Fruit fly (Drosophila melanogaster) whole organism, embryonic: ENCODE measurements around the gene Nep7.

Source experiments
- Antp ChIP-seq: fragments of 200-800 bp; sonication (Bioruptor generic); optimal IDR thresholded peaks from 3 replicates; lab custom pipeline; 2016; ENCODE audit warnings: missing biosample characterization, missing genetic modification characterization
- B-H1 ChIP-seq: fragments of 200-800 bp; sonication (Bioruptor generic); IDR thresholded peaks from 3 replicates; pipeline ENCODE4 v1.3.6; 2022; ENCODE audit warnings: missing biosample characterization, missing genetic modification characterization
- Blimp-1 ChIP-seq: fragments of 200-800 bp; sonication (Bioruptor generic); optimal IDR thresholded peaks from 3 replicates; lab custom pipeline; 2018; ENCODE audit warnings: missing biosample characterization, missing genetic modification characterization, mild to moderate bottlenecking, moderate library complexity, missing genetic modification reagents
- CG1024 ChIP-seq: fragments of 200-800 bp; sonication (Bioruptor generic); IDR thresholded peaks from 2 replicates; pipeline ENCODE4 v1.3.6; 2022; ENCODE audit warnings: missing biosample characterization, missing genetic modification characterization
- CG11085 ChIP-seq: fragments of 200-800 bp; sonication (Bioruptor generic); IDR thresholded peaks from 2 replicates; pipeline ENCODE4 v1.3.6; 2022; ENCODE audit warnings: missing biosample characterization, missing genetic modification characterization
- CG11504 ChIP-seq: fragments of 200-800 bp; sonication (Bioruptor generic); optimal IDR thresholded peaks from 3 replicates; lab custom pipeline; 2019; ENCODE audit warnings: missing biosample characterization, mild to moderate bottlenecking, missing genetic modification characterization, moderate library complexity
- CG12942 ChIP-seq: fragments of 200-800 bp; sonication (Bioruptor generic); optimal IDR thresholded peaks from 3 replicates; lab custom pipeline; 2016; ENCODE audit warnings: missing biosample characterization, missing genetic modification characterization
- CG15514 ChIP-seq: fragments of 200-800 bp; sonication (Bioruptor generic); optimal IDR thresholded peaks from 3 replicates; lab custom pipeline; 2017; ENCODE audit warnings: missing biosample characterization, missing genetic modification characterization, mild to moderate bottlenecking, moderate library complexity, missing genetic modification reagents
- CG17186 ChIP-seq: fragments of 200-800 bp; sonication (Bioruptor generic); optimal IDR thresholded peaks from 3 replicates; lab custom pipeline; 2017; ENCODE audit warnings: missing biosample characterization, missing genetic modification reagents, missing genetic modification characterization
- CG18262 ChIP-seq: fragments of 200-800 bp; optimal IDR thresholded peaks from 3 replicates; lab custom pipeline; 2019; ENCODE audit warnings: missing biosample characterization, mild to moderate bottlenecking, missing genetic modification characterization, moderate library complexity
- CG1832 ChIP-seq: fragments of 200-800 bp; sonication (Bioruptor generic); optimal IDR thresholded peaks from 2 replicates; lab custom pipeline; 2017; ENCODE audit warnings: missing biosample characterization, mild to moderate bottlenecking, missing genetic modification characterization, inconsistent platforms
- CG34376 ChIP-seq: fragments of 200-800 bp; sonication (Bioruptor generic); optimal IDR thresholded peaks from 2 replicates; lab custom pipeline; 2018; ENCODE audit warnings: missing biosample characterization, mild to moderate bottlenecking, missing genetic modification characterization
- CG4424 ChIP-seq: fragments of 200-800 bp; sonication (Bioruptor generic); optimal IDR thresholded peaks from 3 replicates; lab custom pipeline; 2016; ENCODE audit warnings: missing biosample characterization, missing genetic modification characterization
- CG7786 ChIP-seq: fragments of 200-800 bp; sonication (Bioruptor generic); optimal IDR thresholded peaks from 2 replicates; lab custom pipeline; 2016; ENCODE audit warnings: missing biosample characterization, missing genetic modification characterization
- CG7928 ChIP-seq: fragments of 200-800 bp; sonication (Bioruptor generic); optimal IDR thresholded peaks from 2 replicates; lab custom pipeline; 2017; ENCODE audit warnings: missing biosample characterization, mild to moderate bottlenecking, missing genetic modification characterization
- CG8281 ChIP-seq: fragments of 200-800 bp; sonication (Bioruptor generic); optimal IDR thresholded peaks from 2 replicates; lab custom pipeline; 2018; ENCODE audit warnings: missing biosample characterization, mild to moderate bottlenecking, missing genetic modification characterization, moderate library complexity
- CG9797 ChIP-seq: fragments of 200-800 bp; sonication (Bioruptor generic); optimal IDR thresholded peaks from 3 replicates; lab custom pipeline; 2018; ENCODE audit warnings: missing biosample characterization, mild to moderate bottlenecking, missing genetic modification characterization
- Camta ChIP-seq: fragments of 200-800 bp; sonication (Bioruptor generic); optimal IDR thresholded peaks from 2 replicates; lab custom pipeline; 2016; ENCODE audit warnings: missing biosample characterization, missing genetic modification characterization
- Dip2 ChIP-seq: fragments of 200-800 bp; sonication (Bioruptor generic); IDR thresholded peaks from 2 replicates; pipeline ENCODE4 v1.3.6; 2022; ENCODE audit warnings: missing biosample characterization, missing genetic modification characterization
- Drgx ChIP-seq: fragments of 200-800 bp; sonication (Bioruptor generic); IDR thresholded peaks from 2 replicates; pipeline ENCODE4 v1.3.6; 2022; ENCODE audit warnings: missing biosample characterization, missing genetic modification characterization
- Ets97D ChIP-seq: fragments of 200-800 bp; sonication (Bioruptor generic); optimal IDR thresholded peaks from 3 replicates; lab custom pipeline; 2016; ENCODE audit warnings: missing biosample characterization, missing genetic modification characterization
- Meics ChIP-seq: fragments of 200-800 bp; sonication (Bioruptor generic); optimal IDR thresholded peaks from 2 replicates; lab custom pipeline; 2017; ENCODE audit warnings: missing biosample characterization, mild to moderate bottlenecking, missing genetic modification characterization
- Rfx ChIP-seq: fragments of 200-800 bp; sonication (Bioruptor generic); IDR thresholded peaks from 2 replicates; pipeline ENCODE4 v1.3.6; 2022; ENCODE audit warnings: missing biosample characterization, missing genetic modification characterization
- Xbp1 ChIP-seq: fragments of 200-800 bp; sonication (Bioruptor generic); optimal IDR thresholded peaks from 3 replicates; lab custom pipeline; 2016; ENCODE audit warnings: missing biosample characterization, mild to moderate bottlenecking, missing genetic modification characterization
- YL-1 ChIP-seq: fragments of 200-800 bp; sonication (Bioruptor generic); optimal IDR thresholded peaks from 3 replicates; lab custom pipeline; 2017; ENCODE audit warnings: missing biosample characterization, mild to moderate bottlenecking, missing genetic modification characterization
- abd-A ChIP-seq: fragments of 200-800 bp; sonication (Bioruptor generic); optimal IDR thresholded peaks from 3 replicates; lab custom pipeline; 2019; ENCODE audit warnings: missing biosample characterization, mild to moderate bottlenecking, missing genetic modification characterization, moderate library complexity
- amos ChIP-seq: fragments of 200-800 bp; sonication (Bioruptor generic); IDR thresholded peaks from 2 replicates; pipeline ENCODE4 v1.3.6; 2022; ENCODE audit warnings: missing biosample characterization, missing genetic modification characterization; ENCODE audit not compliant: partially characterized antibody
- ato ChIP-seq: fragments of 200-800 bp; sonication (Bioruptor generic); IDR thresholded peaks from 2 replicates; pipeline ENCODE4 v1.3.6; 2022; ENCODE audit warnings: missing biosample characterization, missing genetic modification characterization; ENCODE audit not compliant: partially characterized antibody
- cato ChIP-seq: fragments of 200-800 bp; sonication (Bioruptor generic); optimal IDR thresholded peaks from 2 replicates; lab custom pipeline; 2016; ENCODE audit warnings: missing biosample characterization, missing genetic modification characterization, borderline replicate concordance
- cwo ChIP-seq: fragments of 200-800 bp; sonication (Bioruptor generic); optimal IDR thresholded peaks from 3 replicates; lab custom pipeline; 2017; ENCODE audit warnings: missing biosample characterization, missing genetic modification characterization, mild to moderate bottlenecking, moderate library complexity, missing genetic modification reagents
- eyg ChIP-seq: fragments of 200-800 bp; sonication (Bioruptor generic); optimal IDR thresholded peaks from 3 replicates; lab custom pipeline; 2016; ENCODE audit warnings: missing biosample characterization, missing genetic modification characterization
- grn ChIP-seq: fragments of 200-800 bp; sonication (Bioruptor generic); optimal IDR thresholded peaks from 3 replicates; lab custom pipeline; 2017; ENCODE audit warnings: missing biosample characterization, missing genetic modification characterization
- hbn ChIP-seq: fragments of 200-800 bp; sonication (Bioruptor generic); IDR thresholded peaks from 2 replicates; pipeline ENCODE4 v1.3.6; 2022; ENCODE audit warnings: missing biosample characterization, missing genetic modification characterization; ENCODE audit not compliant: partially characterized antibody
- jigr1 ChIP-seq: fragments of 200-800 bp; sonication (Bioruptor generic); IDR thresholded peaks from 3 replicates; pipeline ENCODE4 v1.3.6; 2022; ENCODE audit warnings: missing biosample characterization, missing genetic modification characterization
- lov ChIP-seq, 2 experiments: fragments of 200-800 bp in 1 of 2; fragments of >200 bp in 1 of 2; sonication (Bioruptor generic) in 1 of 2; IDR thresholded peaks in 1 of 2; optimal IDR thresholded peaks in 1 of 2; 2 replicates in 1 of 2; 3 replicates in 1 of 2; pipeline versions ENCODE4 v1.3.6 to Lab custom; 2017 to 2022; ENCODE audit warnings: missing biosample characterization in 1 of 2, missing genetic modification characterization in 1 of 2
- nmo ChIP-seq: fragments of 200-800 bp; sonication (Bioruptor generic); optimal IDR thresholded peaks from 2 replicates; lab custom pipeline; 2018; ENCODE audit warnings: missing biosample characterization, mild to moderate bottlenecking, missing genetic modification characterization, moderate library complexity
- oc ChIP-seq: fragments of 200-800 bp; sonication (Bioruptor generic); optimal IDR thresholded peaks from 2 replicates; lab custom pipeline; 2018; ENCODE audit warnings: missing biosample characterization, mild to moderate bottlenecking, missing genetic modification characterization, moderate library complexity
- otp ChIP-seq: fragments of 200-800 bp; sonication (Bioruptor generic); IDR thresholded peaks from 3 replicates; pipeline ENCODE4, ENCODE4 v1.3.6; 2022; ENCODE audit warnings: missing biosample characterization, missing genetic modification characterization
- pan ChIP-seq, 4 experiments: fragments of >200 bp in 3 of 4; fragments of 200-800 bp in 1 of 4; sonication (Bioruptor generic) in 1 of 4; optimal IDR thresholded peaks in 3 of 4; IDR thresholded peaks in 1 of 4; 2 replicates each; pipeline versions ENCODE4 v1.3.6 to Lab custom; 2017 to 2022; ENCODE audit warnings: missing biosample characterization in 2 of 4, missing genetic modification characterization in 2 of 4, mixed read lengths in 1 of 4
- pros ChIP-seq: fragments of 200-800 bp; sonication (Bioruptor generic); optimal IDR thresholded peaks from 3 replicates; lab custom pipeline; 2019; ENCODE audit warnings: missing biosample characterization, mild to moderate bottlenecking, missing genetic modification characterization, moderate library complexity
- row ChIP-seq: fragments of 200-800 bp; sonication (Bioruptor generic); IDR thresholded peaks from 3 replicates; pipeline ENCODE4 v1.3.6; 2022; ENCODE audit warnings: missing biosample characterization, missing genetic modification characterization
- sens ChIP-seq: fragments of 200-800 bp; sonication (Bioruptor generic); peaks from one replicate; lab custom pipeline; 2016; ENCODE audit warnings: missing biosample characterization, missing genetic modification characterization
- sens-2 ChIP-seq: fragments of 200-800 bp; sonication (Bioruptor generic); IDR thresholded peaks from 2 replicates; pipeline ENCODE4 v1.3.6; 2022; ENCODE audit warnings: missing biosample characterization, missing genetic modification characterization
- sr ChIP-seq: fragments of 200-800 bp; sonication (Bioruptor generic); IDR thresholded peaks from 3 replicates; pipeline ENCODE4 v1.3.6; 2022; ENCODE audit warnings: missing biosample characterization, missing genetic modification characterization
- tap ChIP-seq: fragments of 200-800 bp; optimal IDR thresholded peaks from 3 replicates; lab custom pipeline; 2019; ENCODE audit warnings: missing biosample characterization, mild to moderate bottlenecking, missing genetic modification characterization, moderate library complexity
- tin ChIP-seq: fragments of 200-800 bp; sonication (Bioruptor generic); optimal IDR thresholded peaks from 3 replicates; lab custom pipeline; 2016; ENCODE audit warnings: missing biosample characterization, missing genetic modification characterization
- tll ChIP-seq, 2 experiments: fragments of 200-800 bp in 1 of 2; fragments of >200 bp in 1 of 2; sonication (Bioruptor generic) in 1 of 2; optimal IDR thresholded peaks; 2 replicates each; lab custom pipeline; 2017 to 2019; ENCODE audit warnings: missing biosample characterization in 2 of 2, missing genetic modification characterization in 2 of 2, mild to moderate bottlenecking in 1 of 2, moderate library complexity in 1 of 2
- tna ChIP-seq: fragments of 200-800 bp; sonication (Bioruptor generic); IDR thresholded peaks from 2 replicates; pipeline ENCODE4 v1.3.6; 2022; ENCODE audit warnings: missing biosample characterization, missing genetic modification characterization; ENCODE audit not compliant: partially characterized antibody
- unpg ChIP-seq: fragments of 200-800 bp; sonication (Bioruptor generic); optimal IDR thresholded peaks from 3 replicates; lab custom pipeline; 2018; ENCODE audit warnings: missing biosample characterization, mild to moderate bottlenecking, missing genetic modification characterization, moderate library complexity
- vvl ChIP-seq: fragments of 200-800 bp; sonication (Bioruptor generic); IDR thresholded peaks from 2 replicates; pipeline ENCODE4 v1.3.6; 2022; ENCODE audit warnings: missing biosample characterization, missing genetic modification characterization

The Nep7 gene

DNA sequence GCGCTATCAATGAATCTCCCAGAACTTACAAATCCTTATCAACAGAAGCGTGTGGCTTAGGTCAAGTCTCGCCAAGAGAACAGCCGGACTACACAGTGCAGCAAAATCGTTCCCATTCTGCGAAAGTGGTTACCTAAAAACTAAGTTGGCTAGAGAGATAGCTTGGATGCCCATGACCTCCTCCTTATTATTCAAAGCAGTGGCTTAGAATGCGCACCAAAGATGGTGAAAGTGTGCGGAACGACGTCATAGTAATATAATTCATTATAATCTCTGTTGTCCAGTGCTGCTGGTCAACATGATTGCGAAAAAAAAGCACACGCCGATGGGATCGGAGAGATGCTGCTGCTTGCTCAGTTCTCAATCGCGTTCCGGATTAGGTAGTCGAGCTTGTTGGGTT is at the start of gene Nep7 (continued):
- TF ChIP-seq cwo (GFP tag; lab: Kevin White, UChicago) = peak; percentile 47
- TF ChIP-seq sens-2 (GFP tag; lab: Robert Waterston, UW) = no peak
- no peak for TF ChIP-seq Blimp-1 (GFP tag; lab: Kevin White, UChicago)
- no peak for TF ChIP-seq CG7786 (GFP tag; lab: Kevin White, UChicago)
- TF ChIP-seq CG11504 (tag; lab: Kevin White, UChicago) = no peak
- TF ChIP-seq pros (GFP tag; lab: Kevin White, UChicago) = no peak
- TF ChIP-seq Dip2 (GFP tag; lab: Robert Waterston, UW) = no peak
- TF ChIP-seq Ets97D (GFP tag; lab: Kevin White, UChicago) = no peak
- 0 out of 2 replicates have a peak, but pooled peaks have one; percentile 28 for TF ChIP-seq Rfx (GFP tag; lab: Robert Waterston, UW)
- TF ChIP-seq vvl (GFP tag; lab: Robert Waterston, UW) = no peak
- no peak for TF ChIP-seq CG12942 (GFP tag; lab: Kevin White, UChicago)
- TF ChIP-seq CG18262 = no peak
- no peak for TF ChIP-seq eyg (GFP tag; lab: Kevin White, UChicago)
- peak; percentile 81 for TF ChIP-seq CG34376 (GFP tag; lab: Kevin White, UChicago)
- TF ChIP-seq jigr1 = no peak
- no peak for TF ChIP-seq sr (GFP tag; lab: Robert Waterston, UW)
- no peak for TF ChIP-seq unpg (GFP tag; lab: Kevin White, UChicago)
- no peak for TF ChIP-seq pan (optimal IDR thresholded peaks at IDR 0.05; lab: Kevin White, UChicago)
- TF ChIP-seq pan (GFP tag; optimal IDR thresholded peaks at IDR 0.05 in 1 of 2, IDR thresholded peaks at IDR 0.05 in 1 of 2) = peak in 1 of 2 experiments; percentile 5
- TF ChIP-seq lov (optimal IDR thresholded peaks at IDR 0.05; lab: Kevin White, UChicago) = no peak
- no peak for TF ChIP-seq lov (GFP tag; IDR thresholded peaks at IDR 0.05; lab: Robert Waterston, UW)
- TF ChIP-seq CG9797 (GFP tag; lab: Kevin White, UChicago) = no peak
- TF ChIP-seq nmo (GFP tag; lab: Kevin White, UChicago) = no peak
- TF ChIP-seq tap (tag; lab: Kevin White, UChicago) = no peak
- TF ChIP-seq tin (GFP tag; lab: Kevin White, UChicago) = no peak
- no peak for TF ChIP-seq grn (GFP tag; lab: Kevin White, UChicago)
- TF ChIP-seq Xbp1 (GFP tag; lab: Kevin White, UChicago) = no peak
- TF ChIP-seq Antp (GFP tag; lab: Kevin White, UChicago) = no peak
- no peak for TF ChIP-seq otp (GFP tag; lab: Robert Waterston, UW)
- TF ChIP-seq cato (GFP tag; lab: Kevin White, UChicago) = no peak
- TF ChIP-seq CG1832 (GFP tag; lab: Kevin White, UChicago) = no peak
- no peak for TF ChIP-seq B-H1 (GFP tag; lab: Robert Waterston, UW)
- TF ChIP-seq CG11085 (GFP tag; lab: Robert Waterston, UW) = no peak
- TF ChIP-seq tll (GFP tag; optimal IDR thresholded peaks at IDR 0.05; lab: Kevin White, UChicago) = no peak
- no peak for TF ChIP-seq tna (GFP tag; lab: Robert Waterston, UW)
- no peak for TF ChIP-seq abd-A (tag; lab: Kevin White, UChicago)
- TF ChIP-seq YL-1 (GFP tag; lab: Kevin White, UChicago) = no peak
- TF ChIP-seq CG7928 = no peak
- no peak for TF ChIP-seq CG15514 (GFP tag; lab: Kevin White, UChicago)
- TF ChIP-seq ato (GFP tag; lab: Robert Waterston, UW) = no peak
- TF ChIP-seq CG17186 (GFP tag; lab: Kevin White, UChicago) = no peak
- no peak for TF ChIP-seq hbn (GFP tag; lab: Robert Waterston, UW)
- TF ChIP-seq Meics (GFP tag; lab: Kevin White, UChicago) = no peak
- no peak for TF ChIP-seq CG8281 (tag; lab: Kevin White, UChicago)
- peak; percentile 37; the same call in 1 of the 2 replicates for TF ChIP-seq Drgx (GFP tag; lab: Robert Waterston, UW)
- TF ChIP-seq sens (GFP tag; lab: Kevin White, UChicago) = no peak
- TF ChIP-seq Camta = no peak
- TF ChIP-seq oc = no peak
- no peak for TF ChIP-seq CG1024 (GFP tag; lab: Robert Waterston, UW)
- TF ChIP-seq row = peak; percentile 27; the same call in 1 of the 3 replicates
- no peak for TF ChIP-seq CG4424 (GFP tag; lab: Kevin White, UChicago)
- no peak for TF ChIP-seq amos (GFP tag; lab: Robert Waterston, UW)
